Worm (Caenorhabditis elegans): ENCODE results near the gene srt-68.

DNA sequence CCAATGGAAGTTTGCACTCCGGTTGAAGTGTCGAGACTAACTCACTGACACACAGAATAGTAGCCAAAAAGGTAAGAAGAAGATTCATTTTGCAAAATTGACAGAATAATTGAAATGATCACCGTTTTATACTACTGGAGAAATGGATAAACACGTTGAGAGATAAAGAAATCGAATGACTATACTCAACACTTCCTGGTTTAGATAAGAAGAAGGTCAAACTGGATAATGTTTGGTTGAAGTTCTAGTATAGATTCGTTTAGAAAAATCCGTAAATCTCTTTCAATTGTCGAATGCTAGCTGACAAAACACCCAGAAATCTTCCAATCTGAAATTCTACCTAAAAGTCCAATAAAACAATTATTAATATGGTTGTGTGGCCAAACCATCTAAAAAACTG is 35.4 kb upstream of the srt-68 start, which contains the start of gene Y49G5A.1:
- no peak for TF ChIP-seq lin-15B (tag; optimal IDR thresholded peaks at IDR 0.05)
- no peak for TF ChIP-seq nhr-84 (tag; optimal IDR thresholded peaks at IDR 0.05)

Measured in whole organism, L1 larva.